Fruit fly (Drosophila melanogaster) whole organism, embryonic: ENCODE data around the gene CG46458.

Experiments
- Adf1 ChIP-seq: fragments of 200-800 bp; sonication (Bioruptor generic); IDR thresholded peaks from 2 replicates; pipeline ENCODE4 v1.3.6; 2022; ENCODE audit warnings: missing biosample characterization, missing genetic modification characterization
- Bgb ChIP-seq: fragments of 200-800 bp; sonication (Bioruptor generic); IDR thresholded peaks from 2 replicates; pipeline ENCODE4 v1.3.6; 2022; ENCODE audit warnings: missing biosample characterization, missing genetic modification characterization; ENCODE audit not compliant: partially characterized antibody
- Blimp-1 ChIP-seq: fragments of 200-800 bp; sonication (Bioruptor generic); optimal IDR thresholded peaks from 3 replicates; lab custom pipeline; 2018; ENCODE audit warnings: missing biosample characterization, missing genetic modification characterization, mild to moderate bottlenecking, moderate library complexity, missing genetic modification reagents
- CG11723 ChIP-seq: fragments of 200-800 bp; sonication (Bioruptor generic); optimal IDR thresholded peaks from 2 replicates; lab custom pipeline; 2017; ENCODE audit warnings: missing biosample characterization, mild to moderate bottlenecking, missing genetic modification characterization
- CG13296 ChIP-seq: fragments of 200-800 bp; sonication (Bioruptor generic); optimal IDR thresholded peaks from 3 replicates; lab custom pipeline; 2018; ENCODE audit warnings: missing biosample characterization, mild to moderate bottlenecking, missing genetic modification characterization
- CG14710 ChIP-seq: fragments of 200-800 bp; sonication (Bioruptor generic); optimal IDR thresholded peaks from 3 replicates; lab custom pipeline; 2019; ENCODE audit warnings: missing biosample characterization, mild to moderate bottlenecking, missing genetic modification characterization, moderate library complexity
- CG1602 ChIP-seq: fragments of 200-800 bp; sonication (Bioruptor generic); optimal IDR thresholded peaks from 3 replicates; lab custom pipeline; 2016; ENCODE audit warnings: missing biosample characterization, missing genetic modification characterization
- CG1647 ChIP-seq: fragments of 200-800 bp; sonication (Bioruptor generic); optimal IDR thresholded peaks from 3 replicates; lab custom pipeline; 2016; ENCODE audit warnings: missing biosample characterization, missing genetic modification characterization
- CG17612 ChIP-seq: fragments of 200-800 bp; sonication (Bioruptor generic); IDR thresholded peaks from 2 replicates; pipeline ENCODE4 v1.3.6; 2022; ENCODE audit warnings: missing biosample characterization, missing genetic modification characterization
- CG2202 ChIP-seq: fragments of 200-800 bp; sonication (Bioruptor generic); optimal IDR thresholded peaks from 2 replicates; lab custom pipeline; 2018; ENCODE audit warnings: missing biosample characterization, mild to moderate bottlenecking, missing genetic modification characterization
- CG32767 ChIP-seq: fragments of 200-800 bp; sonication (Bioruptor generic); IDR thresholded peaks from 2 replicates; pipeline ENCODE4 v1.3.6; 2022; ENCODE audit warnings: missing biosample characterization, missing genetic modification characterization
- CG34422 ChIP-seq: fragments of 200-800 bp; sonication (Bioruptor generic); IDR thresholded peaks from 3 replicates; pipeline ENCODE4 v1.3.6; 2022; ENCODE audit warnings: missing biosample characterization, missing genetic modification characterization
- CG3838 ChIP-seq: fragments of 200-800 bp; sonication (Bioruptor generic); optimal IDR thresholded peaks from 3 replicates; lab custom pipeline; 2016; ENCODE audit warnings: missing biosample characterization, missing genetic modification characterization
- CG4282 ChIP-seq: fragments of 200-800 bp; sonication (Bioruptor generic); optimal IDR thresholded peaks from 2 replicates; lab custom pipeline; 2016; ENCODE audit warnings: missing biosample characterization, missing genetic modification characterization
- CG4328 ChIP-seq: fragments of 200-800 bp; sonication (Bioruptor generic); optimal IDR thresholded peaks from 3 replicates; lab custom pipeline; 2017; ENCODE audit warnings: missing biosample characterization, missing genetic modification reagents, missing genetic modification characterization
- CG4360 ChIP-seq: fragments of 200-800 bp; sonication (Bioruptor generic); IDR thresholded peaks from 2 replicates; pipeline ENCODE4 v1.3.6; 2022; ENCODE audit warnings: missing biosample characterization, missing genetic modification characterization
- CG7357 ChIP-seq: fragments of 200-800 bp; sonication (Bioruptor generic); IDR thresholded peaks from 3 replicates; pipeline ENCODE4 v1.3.6; 2022; ENCODE audit warnings: missing biosample characterization, missing genetic modification characterization
- CG7987 ChIP-seq: fragments of 200-800 bp; sonication (Bioruptor generic); optimal IDR thresholded peaks from 2 replicates; lab custom pipeline; 2018; ENCODE audit warnings: missing biosample characterization, mild to moderate bottlenecking, missing genetic modification characterization, moderate library complexity
- CG8359 ChIP-seq: fragments of 200-800 bp; sonication (Bioruptor generic); optimal IDR thresholded peaks from 2 replicates; lab custom pipeline; 2017; ENCODE audit warnings: missing biosample characterization, mild to moderate bottlenecking, missing genetic modification characterization, borderline replicate concordance
- CG8478 ChIP-seq: fragments of >200 bp; optimal IDR thresholded peaks from 2 replicates; lab custom pipeline; 2018
- D ChIP-seq, 2 experiments: fragments of 200-800 bp in 1 of 2; fragments of >200 bp in 1 of 2; sonication (Bioruptor generic) in 1 of 2; optimal IDR thresholded peaks; 2 replicates in 1 of 2; 3 replicates in 1 of 2; lab custom pipeline; 2017; ENCODE audit warnings: mild to moderate bottlenecking in 1 of 2, missing biosample characterization in 1 of 2, missing genetic modification characterization in 1 of 2, missing genetic modification reagents in 1 of 2
- Dfd ChIP-seq, 2 experiments: fragments of >200 bp; optimal IDR thresholded peaks; 2 replicates each; lab custom pipeline; 2017; ENCODE audit warnings: missing biosample characterization in 2 of 2, missing genetic modification characterization in 2 of 2
- H2.0 ChIP-seq: fragments of 200-800 bp; sonication (Bioruptor generic); IDR thresholded peaks from 2 replicates; pipeline ENCODE4 v1.3.6; 2022; ENCODE audit warnings: missing biosample characterization, missing genetic modification characterization
- Jarid2 ChIP-seq: fragments of 200-800 bp; sonication (Bioruptor generic); optimal IDR thresholded peaks from 3 replicates; lab custom pipeline; 2017; ENCODE audit warnings: mild to moderate bottlenecking, missing biosample characterization, missing genetic modification reagents, missing genetic modification characterization
- Nf-YC ChIP-seq: fragments of 200-800 bp; optimal IDR thresholded peaks from 3 replicates; lab custom pipeline; 2019; ENCODE audit warnings: missing biosample characterization, mild to moderate bottlenecking, missing genetic modification characterization, moderate library complexity
- Sox100B ChIP-seq: fragments of 200-800 bp; sonication (Bioruptor generic); optimal IDR thresholded peaks from 3 replicates; lab custom pipeline; 2018; ENCODE audit warnings: missing biosample characterization, mild to moderate bottlenecking, missing genetic modification characterization
- Sry-β ChIP-seq: fragments of 200-800 bp; sonication (Bioruptor generic); optimal IDR thresholded peaks from 2 replicates; lab custom pipeline; 2018; ENCODE audit warnings: missing biosample characterization, mild to moderate bottlenecking, missing genetic modification characterization, moderate library complexity
- Xrp1 ChIP-seq: fragments of 200-800 bp; sonication (Bioruptor generic); IDR thresholded peaks from 2 replicates; pipeline ENCODE4 v1.3.6; 2022; ENCODE audit warnings: missing biosample characterization, missing genetic modification characterization
- az2 ChIP-seq: fragments of 200-800 bp; sonication (Bioruptor generic); optimal IDR thresholded peaks from 3 replicates; lab custom pipeline; 2016; ENCODE audit warnings: missing biosample characterization, missing genetic modification characterization
- bab2 ChIP-seq: fragments of 200-800 bp; sonication (Bioruptor generic); optimal IDR thresholded peaks from 2 replicates; lab custom pipeline; 2016; ENCODE audit warnings: missing biosample characterization, missing genetic modification characterization
- cad ChIP-seq: fragments of >200 bp; optimal IDR thresholded peaks from 2 replicates; lab custom pipeline; 2017; ENCODE audit warnings: missing biosample characterization, missing genetic modification characterization
- cg ChIP-seq: fragments of 200-800 bp; sonication (Bioruptor generic); optimal IDR thresholded peaks from 3 replicates; lab custom pipeline; 2019; ENCODE audit warnings: missing biosample characterization, mild to moderate bottlenecking, missing genetic modification characterization, moderate library complexity
- chinmo ChIP-seq: fragments of 200-800 bp; sonication (Bioruptor generic); IDR thresholded peaks from 4 replicates; pipeline ENCODE4 v1.3.6; 2022; ENCODE audit warnings: missing biosample characterization, missing genetic modification characterization; ENCODE audit not compliant: partially characterized antibody
- fd3F ChIP-seq: fragments of 200-800 bp; sonication (Bioruptor generic); optimal IDR thresholded peaks from 2 replicates; lab custom pipeline; 2018; ENCODE audit warnings: missing biosample characterization, mild to moderate bottlenecking, missing genetic modification characterization, moderate library complexity
- ftz-f1 ChIP-seq: fragments of 200-800 bp; sonication (Bioruptor generic); optimal IDR thresholded peaks from 2 replicates; lab custom pipeline; 2016; ENCODE audit warnings: missing biosample characterization, missing genetic modification characterization
- gro ChIP-seq: fragments of 200-800 bp; sonication (Bioruptor generic); optimal IDR thresholded peaks from 2 replicates; lab custom pipeline; 2016; ENCODE audit warnings: missing biosample characterization, missing genetic modification characterization
- gsb ChIP-seq: fragments of 200-800 bp; sonication (Bioruptor generic); IDR thresholded peaks from 2 replicates; pipeline ENCODE4 v1.3.6; 2022; ENCODE audit warnings: missing biosample characterization, missing genetic modification characterization
- ham ChIP-seq: fragments of 200-800 bp; sonication (Bioruptor generic); IDR thresholded peaks from 2 replicates; pipeline ENCODE4 v1.3.6; 2022; ENCODE audit warnings: missing biosample characterization, missing genetic modification characterization
- kni ChIP-seq: fragments of 200-800 bp; sonication (Bioruptor generic); optimal IDR thresholded peaks from 3 replicates; lab custom pipeline; 2017; ENCODE audit warnings: mild to moderate bottlenecking, missing biosample characterization, missing genetic modification reagents, missing genetic modification characterization
- knrl ChIP-seq: fragments of 200-800 bp; sonication (Bioruptor generic); IDR thresholded peaks from 3 replicates; pipeline ENCODE4 v1.3.6; 2022; ENCODE audit warnings: missing biosample characterization, missing genetic modification characterization; ENCODE audit not compliant: partially characterized antibody
- lab ChIP-seq: fragments of 200-800 bp; sonication (Bioruptor generic); optimal IDR thresholded peaks from 3 replicates; lab custom pipeline; 2017; ENCODE audit warnings: missing biosample characterization, missing genetic modification characterization, mild to moderate bottlenecking, moderate library complexity, missing genetic modification reagents
- phol ChIP-seq: fragments of 200-800 bp; sonication (Bioruptor generic); optimal IDR thresholded peaks from 3 replicates; lab custom pipeline; 2018; ENCODE audit warnings: missing biosample characterization, mild to moderate bottlenecking, missing genetic modification characterization, moderate library complexity
- pita ChIP-seq: fragments of 200-800 bp; sonication (Bioruptor generic); optimal IDR thresholded peaks from 2 replicates; lab custom pipeline; 2017; ENCODE audit warnings: missing biosample characterization, mild to moderate bottlenecking, missing genetic modification characterization
- sens ChIP-seq: fragments of 200-800 bp; sonication (Bioruptor generic); peaks from one replicate; lab custom pipeline; 2016; ENCODE audit warnings: missing biosample characterization, missing genetic modification characterization
- sim ChIP-seq: fragments of 200-800 bp; sonication (Bioruptor generic); IDR thresholded peaks from 2 replicates; pipeline ENCODE4 v1.3.6; 2022; ENCODE audit warnings: missing biosample characterization, missing genetic modification characterization
- stwl ChIP-seq: fragments of 200-800 bp; sonication (Bioruptor generic); optimal IDR thresholded peaks from 3 replicates; lab custom pipeline; 2018; ENCODE audit warnings: missing biosample characterization, mild to moderate bottlenecking, missing genetic modification characterization, moderate library complexity
- tll ChIP-seq, 2 experiments: fragments of 200-800 bp in 1 of 2; fragments of >200 bp in 1 of 2; sonication (Bioruptor generic) in 1 of 2; optimal IDR thresholded peaks; 2 replicates each; lab custom pipeline; 2017 to 2019; ENCODE audit warnings: missing biosample characterization in 2 of 2, missing genetic modification characterization in 2 of 2, mild to moderate bottlenecking in 1 of 2, moderate library complexity in 1 of 2
- twi ChIP-seq: fragments of 200-800 bp; optimal IDR thresholded peaks from 2 replicates; lab custom pipeline; 2019; ENCODE audit warnings: missing biosample characterization, mild to moderate bottlenecking, missing genetic modification characterization, moderate library complexity
- usp ChIP-seq: fragments of >200 bp; optimal IDR thresholded peaks from 2 replicates; lab custom pipeline; 2017; ENCODE audit warnings: missing biosample characterization, missing genetic modification characterization
- vfl ChIP-seq: fragments of 200-800 bp; sonication (Bioruptor generic); optimal IDR thresholded peaks from 2 replicates; lab custom pipeline; 2016; ENCODE audit warnings: missing biosample characterization, missing genetic modification characterization

CG46458 gene

DNA sequence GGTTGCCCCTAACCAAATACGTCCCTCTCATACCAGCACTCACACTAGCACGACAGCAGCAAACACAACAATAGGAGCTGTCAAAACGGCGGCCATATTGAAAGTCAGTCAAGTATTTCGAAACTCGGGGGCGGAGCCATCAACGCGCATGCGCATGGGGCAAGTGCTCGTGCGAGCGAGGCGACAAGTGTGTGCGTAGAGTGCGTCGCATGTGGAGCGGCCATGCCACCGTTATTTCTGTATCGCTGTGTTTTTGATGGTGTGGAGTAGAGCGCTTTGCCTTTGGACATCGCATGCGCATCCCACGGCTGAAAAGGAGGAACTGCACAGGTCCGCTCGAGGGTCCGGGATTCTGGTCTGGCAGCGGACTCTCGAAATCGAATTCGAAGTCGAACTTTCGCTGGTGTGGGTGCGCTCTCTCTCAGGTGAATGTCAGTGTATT is 65.0 kb downstream of the CG46458 start:
- TF ChIP-seq CG17612: no peak
- TF ChIP-seq CG2202 (tag; lab: Kevin White, UChicago): no peak
- no peak for TF ChIP-seq lab (GFP tag; lab: Kevin White, UChicago)
- TF ChIP-seq phol (tag; lab: Kevin White, UChicago): peak; percentile 81
- TF ChIP-seq ham (GFP tag; lab: Robert Waterston, UW): no peak
- no peak for TF ChIP-seq Sry-β
- no peak for TF ChIP-seq ftz-f1 (GFP tag; lab: Kevin White, UChicago)
- TF ChIP-seq CG11723 (GFP tag; lab: Kevin White, UChicago): no peak
- TF ChIP-seq CG4328: no peak
- TF ChIP-seq CG32767 (GFP tag; lab: Robert Waterston, UW): peak; percentile 86
- no peak for TF ChIP-seq Blimp-1 (GFP tag; lab: Kevin White, UChicago)
- 0 out of 3 replicates have a peak, but pooled peaks have one; percentile 13 for TF ChIP-seq knrl
- TF ChIP-seq twi (tag; lab: Kevin White, UChicago): peak; percentile 87
- peak; percentile 78 for TF ChIP-seq Adf1
- TF ChIP-seq stwl (tag; lab: Kevin White, UChicago): no peak
- no peak for TF ChIP-seq az2 (GFP tag; lab: Kevin White, UChicago)
- TF ChIP-seq Nf-YC (tag; lab: Kevin White, UChicago): peak; percentile 98
- no peak for TF ChIP-seq CG1647
- TF ChIP-seq CG8359 (GFP tag; lab: Kevin White, UChicago): no peak
- no peak for TF ChIP-seq CG13296 (GFP tag; lab: Kevin White, UChicago)
- TF ChIP-seq Bgb (GFP tag; lab: Robert Waterston, UW): 0 out of 2 replicates have a peak, but pooled peaks have one; percentile 57
- TF ChIP-seq sens (GFP tag; lab: Kevin White, UChicago): peak; percentile 72
- TF ChIP-seq cg (GFP tag; lab: Kevin White, UChicago): peak; percentile 98
- TF ChIP-seq CG8478: peak; percentile 98
- no peak for TF ChIP-seq CG7357 (GFP tag; lab: Robert Waterston, UW)
- no peak for TF ChIP-seq gsb (GFP tag; lab: Robert Waterston, UW)
- no peak for TF ChIP-seq pita (GFP tag; lab: Kevin White, UChicago)
- TF ChIP-seq gro (GFP tag; lab: Kevin White, UChicago): no peak
- TF ChIP-seq fd3F: no peak
- TF ChIP-seq CG4360 (GFP tag; lab: Robert Waterston, UW): peak; percentile 57; the same call in 1 of the 2 replicates
- TF ChIP-seq kni: peak; percentile 83
- peak; percentile 93; the same call in 1 of the 4 replicates for TF ChIP-seq chinmo (GFP tag; lab: Robert Waterston, UW)
- TF ChIP-seq CG34422: no peak
- peak; percentile 77 for TF ChIP-seq D (optimal IDR thresholded peaks at IDR 0.05; lab: Kevin White, UChicago)
- TF ChIP-seq D (GFP tag; optimal IDR thresholded peaks at IDR 0.05; lab: Kevin White, UChicago): peak; percentile 58
- TF ChIP-seq CG14710 (tag; lab: Kevin White, UChicago): no peak
- peak; percentile 39; the same call in 1 of the 2 replicates for TF ChIP-seq Xrp1 (GFP tag; lab: Robert Waterston, UW)
- TF ChIP-seq CG3838 (GFP tag; lab: Kevin White, UChicago): no peak
- TF ChIP-seq Dfd (GFP tag; optimal IDR thresholded peaks at IDR 0.05; lab: Kevin White, UChicago): no peak
- no peak for TF ChIP-seq CG7987
- TF ChIP-seq Jarid2 (GFP tag; lab: Kevin White, UChicago): peak; percentile 49
- TF ChIP-seq vfl (GFP tag; lab: Kevin White, UChicago): no peak
- TF ChIP-seq CG1602 (GFP tag; lab: Kevin White, UChicago): no peak
- peak; percentile 23; the same call in 1 of the 2 replicates for TF ChIP-seq sim (GFP tag; lab: Robert Waterston, UW)
- TF ChIP-seq tll (GFP tag; optimal IDR thresholded peaks at IDR 0.05; lab: Kevin White, UChicago): peak in 1 of 2 experiments; percentile 71
- TF ChIP-seq usp (GFP tag; lab: Kevin White, UChicago): no peak
- TF ChIP-seq CG4282: peak; percentile 2
- 0 out of 2 replicates have a peak, but pooled peaks have one; percentile 16 for TF ChIP-seq H2.0 (GFP tag; lab: Robert Waterston, UW)
- peak; percentile 5 for TF ChIP-seq cad (GFP tag; lab: Kevin White, UChicago)
- no peak for TF ChIP-seq Sox100B
- TF ChIP-seq bab2: no peak
